Worm (Caenorhabditis elegans) whole organism, early embryonic: Measurements from ENCODE around the gene pcp-3.

ENCODE experiments used
- B0310.2 ChIP-seq: sonication (generic microtip); optimal IDR thresholded peaks from 2 replicates; lab custom pipeline; 2016; ENCODE audit warnings: mild to moderate bottlenecking, missing genetic modification characterization, missing compliant biosample characterization
- F13C5.2 ChIP-seq: sonication (generic microtip); optimal IDR thresholded peaks from 2 replicates; lab custom pipeline; 2017; ENCODE audit warnings: mild to moderate bottlenecking, missing genetic modification characterization, inconsistent platforms, missing compliant biosample characterization
- aly-1 ChIP-seq: sonication (generic microtip); optimal IDR thresholded peaks from 2 replicates; lab custom pipeline; 2016; ENCODE audit warnings: missing genetic modification characterization, missing compliant biosample characterization
- ama-1 ChIP-seq: fragments of 150-350 bp; optimal IDR thresholded peaks from 2 replicates; lab custom pipeline; 2014
- ceh-36 ChIP-seq: sonication (generic microtip); optimal IDR thresholded peaks from 2 replicates; lab custom pipeline; 2016; ENCODE audit warnings: missing genetic modification characterization, inconsistent platforms, missing compliant biosample characterization
- flt-1 ChIP-seq: fragments of 200-800 bp; sonication (Bioruptor generic); IDR thresholded peaks from 2 replicates; pipeline ENCODE4 v1.3.6; 2022; ENCODE audit warnings: missing genetic modification characterization, missing compliant biosample characterization
- hmg-4 ChIP-seq: fragments of 200-800 bp; sonication (Bioruptor generic); optimal IDR thresholded peaks from 2 replicates; lab custom pipeline; 2018; ENCODE audit warnings: mild to moderate bottlenecking, missing genetic modification characterization, missing compliant biosample characterization
- scrt-1 ChIP-seq: fragments of 200-800 bp; sonication (Bioruptor generic); IDR thresholded peaks from 2 replicates; pipeline ENCODE4 v1.3.6; 2022; ENCODE audit warnings: missing genetic modification characterization, missing compliant biosample characterization

DNA sequence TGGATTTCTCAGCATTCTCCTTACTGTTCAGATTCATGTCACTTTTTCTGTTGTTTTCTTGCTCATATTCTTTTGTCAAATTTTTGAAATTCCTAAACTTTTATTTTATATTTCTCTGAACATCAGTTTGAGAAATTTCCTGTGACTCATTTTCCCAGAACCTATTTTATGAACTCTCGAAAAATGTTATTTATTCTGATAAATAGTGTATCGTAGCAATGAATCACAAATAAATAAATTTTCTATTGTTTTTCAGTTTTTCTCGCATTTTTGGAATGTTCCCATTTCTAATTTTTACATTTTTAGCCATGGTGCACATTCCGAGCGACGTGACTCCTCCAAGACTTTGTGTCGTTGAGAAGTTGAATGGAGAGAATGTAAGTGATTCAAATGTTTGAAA is 40.0 kb downstream of the pcp-3 start, which contains the start of gene nrfl-1:
- TF ChIP-seq ama-1 (lab: Kevin White, UChicago), result no peak
- TF ChIP-seq aly-1, result no peak
- no peak for TF ChIP-seq hmg-4 (GFP tag; lab: Kevin White, UChicago)
- no peak for TF ChIP-seq B0310.2 (tag; lab: Kevin White, UChicago)
- no peak for TF ChIP-seq flt-1
- TF ChIP-seq ceh-36 (tag; lab: Kevin White, UChicago), result no peak
- TF ChIP-seq scrt-1 (GFP tag; lab: Robert Waterston, UW), result no peak
- TF ChIP-seq F13C5.2 (tag; lab: Kevin White, UChicago), result no peak
